Worm (Caenorhabditis elegans) whole organism, L1 larva: Measurements from ENCODE around the gene nhr-76.

Experiments used
- aha-1 ChIP-seq: fragments of 150-350 bp; optimal IDR thresholded peaks from 2 replicates; lab custom pipeline; 2014; ENCODE audit warnings: missing biosample characterization, missing genetic modification characterization
- ama-1 ChIP-seq: fragments of 150-350 bp; optimal IDR thresholded peaks from 2 replicates; lab custom pipeline; 2014
- dpl-1 ChIP-seq, 3 experiments: fragments of 150-350 bp in 2 of 3; sonication (generic microtip) in 1 of 3; optimal IDR thresholded peaks; 2 replicates each; lab custom pipeline; 2014 to 2017; ENCODE audit warnings: missing biosample characterization in 3 of 3, missing genetic modification characterization in 3 of 3, missing genetic modification reagents in 3 of 3
- fkh-10 ChIP-seq: sonication (generic microtip); optimal IDR thresholded peaks from 2 replicates; lab custom pipeline; 2017; ENCODE audit warnings: missing biosample characterization, missing genetic modification reagents, missing genetic modification characterization
- fkh-4 ChIP-seq: sonication (generic microtip); optimal IDR thresholded peaks from 2 replicates; lab custom pipeline; 2016; ENCODE audit warnings: missing compliant biosample characterization, missing genetic modification characterization, borderline replicate concordance
- fos-1 ChIP-seq: fragments of 150-350 bp; optimal IDR thresholded peaks from 2 replicates; lab custom pipeline; 2014; ENCODE audit warnings: missing biosample characterization, missing genetic modification characterization
- lin-13 ChIP-seq: fragments of 150-350 bp; optimal IDR thresholded peaks from 2 replicates; lab custom pipeline; 2014; ENCODE audit warnings: missing biosample characterization, missing genetic modification reagents, missing genetic modification characterization
- nhr-12 ChIP-seq: sonication (generic microtip); optimal IDR thresholded peaks from 2 replicates; lab custom pipeline; 2017; ENCODE audit warnings: missing biosample characterization, missing genetic modification characterization
- pqm-1 ChIP-seq: sonication (generic microtip); optimal IDR thresholded peaks from 3 replicates; lab custom pipeline; 2017; ENCODE audit warnings: missing biosample characterization, missing genetic modification characterization
- rnt-1 ChIP-seq: sonication (generic microtip); optimal IDR thresholded peaks from 2 replicates; lab custom pipeline; 2016; ENCODE audit warnings: mild to moderate bottlenecking, missing genetic modification characterization, moderate library complexity, missing compliant biosample characterization
- sox-4 ChIP-seq: sonication (generic microtip); optimal IDR thresholded peaks from 2 replicates; lab custom pipeline; 2016; ENCODE audit warnings: missing genetic modification characterization, missing compliant biosample characterization
- unc-62 ChIP-seq: fragments of 150-350 bp; optimal IDR thresholded peaks from 2 replicates; lab custom pipeline; 2014; ENCODE audit warnings: missing biosample characterization, missing genetic modification reagents, missing genetic modification characterization
- ztf-11 ChIP-seq, 2 experiments: sonication (generic microtip); optimal IDR thresholded peaks; 2 replicates each; lab custom pipeline; 2016 to 2017; ENCODE audit warnings: missing genetic modification characterization in 2 of 2, missing biosample characterization in 1 of 2, missing compliant biosample characterization in 1 of 2

DNA sequence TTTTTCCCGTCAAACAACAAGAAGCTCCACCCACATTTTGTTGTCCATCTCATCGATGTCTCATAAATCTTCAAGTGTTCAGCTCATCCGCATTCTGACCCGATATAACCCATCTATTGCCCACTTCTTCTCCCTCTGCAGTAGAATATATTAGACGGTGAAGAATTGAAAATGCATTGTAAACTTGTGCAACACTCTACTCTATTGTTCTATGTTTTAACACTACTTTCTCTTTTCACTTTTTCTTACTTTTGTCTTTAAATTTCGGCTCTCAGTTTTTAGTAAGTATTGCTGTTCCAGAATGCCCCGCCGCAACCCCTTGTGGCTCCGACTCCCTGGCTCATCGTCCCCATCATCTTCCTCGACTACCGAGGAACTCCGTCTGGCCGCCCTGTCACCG is 22.0 kb downstream of the nhr-76 start, which contains the start of gene K11H12.9:
- no peak for TF ChIP-seq dpl-1 (GFP tag; optimal IDR thresholded peaks at IDR 0.05; lab: Kevin White, UChicago)
- TF ChIP-seq fkh-10 (GFP tag; lab: Kevin White, UChicago): no peak
- TF ChIP-seq ama-1 (lab: Kevin White, UChicago): no peak
- no peak for TF ChIP-seq sox-4 (tag; lab: Kevin White, UChicago)
- no peak for TF ChIP-seq lin-13 (GFP tag; lab: Kevin White, UChicago)
- no peak for TF ChIP-seq fkh-4 (tag; lab: Kevin White, UChicago)
- no peak for TF ChIP-seq pqm-1 (tag; lab: Kevin White, UChicago)
- no peak for TF ChIP-seq rnt-1 (tag; lab: Kevin White, UChicago)
- no peak for TF ChIP-seq aha-1
- TF ChIP-seq ztf-11 (tag; optimal IDR thresholded peaks at IDR 0.05; lab: Kevin White, UChicago): no peak
- no peak for TF ChIP-seq nhr-12
- no peak for TF ChIP-seq fos-1 (tag; lab: Kevin White, UChicago)
- no peak for TF ChIP-seq unc-62 (GFP tag; lab: Kevin White, UChicago)
